Fruit fly (Drosophila melanogaster): ENCODE results near the gene CG9368.

- no peak for TF ChIP-seq OdsH (GFP tag; optimal IDR thresholded peaks at IDR 0.05)
- TF ChIP-seq Vsx2 (GFP tag; optimal IDR thresholded peaks at IDR 0.05; ENCODE audit: partially characterized antibody), result no peak
- no peak for TF ChIP-seq woc (GFP tag; optimal IDR thresholded peaks at IDR 0.05)
- TF ChIP-seq Hr78 (GFP tag; optimal IDR thresholded peaks at IDR 0.05), result no peak
- TF ChIP-seq Hr83 (GFP tag; optimal IDR thresholded peaks at IDR 0.05; ENCODE audit: poor library complexity, severe bottlenecking), result no peak
- TF ChIP-seq lola (GFP tag; optimal IDR thresholded peaks at IDR 0.05), result no peak
- no peak for TF ChIP-seq psq (GFP tag; optimal IDR thresholded peaks at IDR 0.05)
Measured at dm6 chr3L:19605974-19606497, 4.6 kb downstream of the CG9368 start, which contains the start of the genes lush and CG9372.

All from whole organism, wandering third instar larva.